Worm (Caenorhabditis elegans) whole organism, L4/young adult: ENCODE results near the gene sru-35.

Experiments used
- W03F9.2 ChIP-seq: fragments of 150-350 bp; optimal IDR thresholded peaks from 2 replicates; lab custom pipeline; 2014; ENCODE audit warnings: missing biosample characterization, missing genetic modification characterization
- dao-5 ChIP-seq: sonication (generic microtip); optimal IDR thresholded peaks from 2 replicates; lab custom pipeline; 2016; ENCODE audit warnings: missing genotype, missing genetic modification characterization, moderate library complexity, missing compliant biosample characterization
- him-1 ChIP-seq: sonication (generic microtip); optimal IDR thresholded peaks from 2 replicates; lab custom pipeline; 2016; ENCODE audit warnings: missing genotype, missing genetic modification reagents, missing genetic modification characterization, missing compliant biosample characterization

- TF ChIP-seq W03F9.2 (tag; lab: Kevin White, UChicago) (no peak), dao-5 (tag; lab: Kevin White, UChicago) (no peak), him-1 (tag; lab: Kevin White, UChicago) (no peak)
Measured at ce11 chrIV:8819471-8819870, 29.4 kb upstream of the sru-35 start.
